Worm (Caenorhabditis elegans): ENCODE data around the gene lite-1.

DNA sequence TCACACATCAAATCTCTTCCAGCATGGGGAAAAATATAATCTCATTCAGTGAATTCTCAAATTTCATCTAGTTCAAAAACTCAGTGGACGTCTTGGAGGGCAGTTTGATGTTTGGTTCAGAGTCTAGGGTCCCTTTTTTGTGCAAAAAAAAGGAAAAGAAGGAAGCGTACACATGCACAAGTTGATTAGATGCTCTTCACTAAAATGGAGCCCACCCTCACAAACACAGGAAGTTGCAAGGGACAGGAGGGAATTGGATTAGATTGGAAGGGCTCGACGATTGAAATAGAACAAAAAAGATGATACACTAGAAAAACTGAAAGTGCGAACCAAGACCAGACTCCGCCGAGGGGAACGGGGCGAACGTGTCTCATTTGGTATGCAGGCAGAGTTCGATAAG lies 20.3 kb upstream of the lite-1 start:
- no peak for TF ChIP-seq unc-130 (GFP tag; optimal IDR thresholded peaks at IDR 0.05)
- no peak for TF ChIP-seq nhr-11 (tag; optimal IDR thresholded peaks at IDR 0.05)
- TF ChIP-seq Y48G9A.11 (GFP tag; IDR thresholded peaks at IDR 0.05), result no peak

Measured in whole organism, L4 larva.